Fruit fly (Drosophila melanogaster): ENCODE measurements around the gene Nt5b.

- TF ChIP-seq CG12768 (GFP tag; optimal IDR thresholded peaks at IDR 0.05), result no peak
- no peak for TF ChIP-seq CG14711 (tag; optimal IDR thresholded peaks at IDR 0.05)
- TF ChIP-seq tj (GFP tag; optimal IDR thresholded peaks at IDR 0.05), result no peak
- TF ChIP-seq CG7045 (GFP tag; optimal IDR thresholded peaks at IDR 0.05), result no peak
- no peak for TF ChIP-seq toe (GFP tag; optimal IDR thresholded peaks at IDR 0.05)
- no peak for TF ChIP-seq cnc (optimal IDR thresholded peaks at IDR 0.05)
- TF ChIP-seq CG11617 (GFP tag; optimal IDR thresholded peaks at IDR 0.05), result no peak
- TF ChIP-seq pad (GFP tag; optimal IDR thresholded peaks at IDR 0.05), result no peak
- TF ChIP-seq ovo (GFP tag; optimal IDR thresholded peaks at IDR 0.05), result no peak
Measured at dm6 chrX:18452717-18453116, 42.8 kb upstream of the Nt5b start.
